Worm (Caenorhabditis elegans): ENCODE measurements around the gene dhs-5.

Gene dhs-5

ce11 chrII:5478318-5478717, 24.7 kb downstream of the dhs-5 start, which contains the start of gene F56D1.1:
Gene F56D1.1, plus strand, starts transcription at chrII:5478618.
- TF ChIP-seq hmbx-1 (tag; optimal IDR thresholded peaks at IDR 0.05): no peak
- TF ChIP-seq ama-1 (optimal IDR thresholded peaks at IDR 0.05): no peak
- no peak for TF ChIP-seq hmg-4 (GFP tag; optimal IDR thresholded peaks at IDR 0.05)
- no peak for TF ChIP-seq sea-1 (GFP tag; conservative IDR thresholded peaks at IDR 0.05)
- TF ChIP-seq tra-4 (tag; optimal IDR thresholded peaks at IDR 0.05): no peak
- no peak for TF ChIP-seq aly-1 (tag; optimal IDR thresholded peaks at IDR 0.05)
- no peak for TF ChIP-seq hnd-1 (tag; optimal IDR thresholded peaks at IDR 0.05)
- TF ChIP-seq tbx-11 (GFP tag; IDR thresholded peaks at IDR 0.05): no peak
- TF ChIP-seq scrt-1 (GFP tag; IDR thresholded peaks at IDR 0.05): no peak
- TF ChIP-seq B0310.2 (tag; optimal IDR thresholded peaks at IDR 0.05): no peak

- TF ChIP-seq F13C5.2 (tag; optimal IDR thresholded peaks at IDR 0.05): no peak
- TF ChIP-seq hmbx-1 (tag; optimal IDR thresholded peaks at IDR 0.05): no peak
- TF ChIP-seq pes-1 (GFP tag; IDR thresholded peaks at IDR 0.05): no peak
- no peak for TF ChIP-seq ama-1 (optimal IDR thresholded peaks at IDR 0.05)
These were observed 28.3 kb downstream of the dhs-5 start, which contains the start of gene cal-8 for ce11 chrII:5481982-5482381. Gene cal-8, minus strand, starts transcription at chrII:5482041.

ce11 chrII:5487844-5488243, 34.2 kb downstream of the dhs-5 start, which contains the start of gene nep-5:
Gene nep-5, plus strand, starts transcription at chrII:5488144.
- TF ChIP-seq ets-7 (tag; optimal IDR thresholded peaks at IDR 0.05): no peak
- TF ChIP-seq hmbx-1 (tag; optimal IDR thresholded peaks at IDR 0.05): no peak
- no peak for TF ChIP-seq tbx-11 (GFP tag; IDR thresholded peaks at IDR 0.05)
- TF ChIP-seq hmg-4 (GFP tag; optimal IDR thresholded peaks at IDR 0.05): no peak
- no peak for TF ChIP-seq flt-1 (GFP tag; IDR thresholded peaks at IDR 0.05)
- no peak for TF ChIP-seq tra-4 (tag; optimal IDR thresholded peaks at IDR 0.05)
- TF ChIP-seq B0310.2 (tag; optimal IDR thresholded peaks at IDR 0.05): no peak
- no peak for TF ChIP-seq pes-1 (GFP tag; IDR thresholded peaks at IDR 0.05)
- TF ChIP-seq ceh-13 (GFP tag; optimal IDR thresholded peaks at IDR 0.05): no peak

- TF ChIP-seq ceh-36 (tag; optimal IDR thresholded peaks at IDR 0.05) (no peak), scrt-1 (GFP tag; IDR thresholded peaks at IDR 0.05) (no peak), ceh-13 (GFP tag; optimal IDR thresholded peaks at IDR 0.05) (no peak), tbx-11 (GFP tag; IDR thresholded peaks at IDR 0.05) (no peak), hmbx-1 (tag; optimal IDR thresholded peaks at IDR 0.05) (no peak), sea-1 (GFP tag; conservative IDR thresholded peaks at IDR 0.05) (no peak), B0310.2 (tag; optimal IDR thresholded peaks at IDR 0.05) (no peak), ets-7 (tag; optimal IDR thresholded peaks at IDR 0.05) (no peak), F13C5.2 (tag; optimal IDR thresholded peaks at IDR 0.05) (no peak), ama-1 (optimal IDR thresholded peaks at IDR 0.05) (no peak), tbx-37 (GFP tag; conservative IDR thresholded peaks at IDR 0.05) (no peak), flt-1 (GFP tag; IDR thresholded peaks at IDR 0.05) (no peak), aly-1 (tag; optimal IDR thresholded peaks at IDR 0.05) (no peak)
These were observed 40.8 kb downstream of the dhs-5 start, which contains the start of gene F12A10.6 for ce11 chrII:5494405-5494804. Gene F12A10.6, minus strand, starts transcription at chrII:5494505.

- no peak for TF ChIP-seq F13C5.2 (tag; optimal IDR thresholded peaks at IDR 0.05)
- no peak for TF ChIP-seq tra-4 (tag; optimal IDR thresholded peaks at IDR 0.05)
- no peak for TF ChIP-seq hmg-4 (GFP tag; optimal IDR thresholded peaks at IDR 0.05)
- TF ChIP-seq tbx-37 (GFP tag; conservative IDR thresholded peaks at IDR 0.05): no peak
- no peak for TF ChIP-seq ets-7 (tag; optimal IDR thresholded peaks at IDR 0.05)
- TF ChIP-seq ceh-36 (tag; optimal IDR thresholded peaks at IDR 0.05): no peak
- TF ChIP-seq pes-1 (GFP tag; IDR thresholded peaks at IDR 0.05): no peak
- no peak for TF ChIP-seq hmbx-1 (tag; optimal IDR thresholded peaks at IDR 0.05)
- TF ChIP-seq scrt-1 (GFP tag; IDR thresholded peaks at IDR 0.05): no peak
- no peak for TF ChIP-seq hnd-1 (tag; optimal IDR thresholded peaks at IDR 0.05)
- TF ChIP-seq B0310.2 (tag; optimal IDR thresholded peaks at IDR 0.05): no peak
- no peak for TF ChIP-seq ceh-13 (GFP tag; optimal IDR thresholded peaks at IDR 0.05)
- no peak for TF ChIP-seq ama-1 (optimal IDR thresholded peaks at IDR 0.05)
- no peak for TF ChIP-seq aly-1 (tag; optimal IDR thresholded peaks at IDR 0.05)
These were observed 42.7 kb downstream of the dhs-5 start, which contains the start of gene F12A10.1 for ce11 chrII:5496375-5496774. Gene F12A10.1, plus strand, starts transcription at chrII:5496540.

- TF ChIP-seq pes-1 (GFP tag; IDR thresholded peaks at IDR 0.05) (no peak), aly-1 (tag; optimal IDR thresholded peaks at IDR 0.05) (no peak)
These were observed 43.9 kb downstream of the dhs-5 start for ce11 chrII:5497541-5497940.

- TF ChIP-seq hnd-1 (tag; optimal IDR thresholded peaks at IDR 0.05): no peak
- TF ChIP-seq tra-4 (tag; optimal IDR thresholded peaks at IDR 0.05): no peak
- TF ChIP-seq tbx-11 (GFP tag; IDR thresholded peaks at IDR 0.05): no peak
- TF ChIP-seq sea-1 (GFP tag; conservative IDR thresholded peaks at IDR 0.05): no peak
- TF ChIP-seq scrt-1 (GFP tag; IDR thresholded peaks at IDR 0.05): no peak
- no peak for TF ChIP-seq B0310.2 (tag; optimal IDR thresholded peaks at IDR 0.05)
- no peak for TF ChIP-seq ceh-36 (tag; optimal IDR thresholded peaks at IDR 0.05)
- TF ChIP-seq hmg-4 (GFP tag; optimal IDR thresholded peaks at IDR 0.05): no peak
- TF ChIP-seq flt-1 (GFP tag; IDR thresholded peaks at IDR 0.05): no peak
- no peak for TF ChIP-seq tbx-37 (GFP tag; conservative IDR thresholded peaks at IDR 0.05)
- no peak for TF ChIP-seq ets-7 (tag; optimal IDR thresholded peaks at IDR 0.05)
- TF ChIP-seq pes-1 (GFP tag; IDR thresholded peaks at IDR 0.05): no peak
- no peak for TF ChIP-seq ama-1 (optimal IDR thresholded peaks at IDR 0.05)
- no peak for TF ChIP-seq ceh-13 (GFP tag; optimal IDR thresholded peaks at IDR 0.05)
- TF ChIP-seq aly-1 (tag; optimal IDR thresholded peaks at IDR 0.05): no peak
These were observed 44.6 kb downstream of the dhs-5 start, which contains the start of the genes suex-1 and F12A10.9 for ce11 chrII:5498156-5498739. Gene suex-1, minus strand, starts transcription at chrII:5498256. Gene F12A10.9, plus strand, starts transcription at chrII:5498689.

- TF ChIP-seq tbx-11 (GFP tag; IDR thresholded peaks at IDR 0.05) (no peak), ceh-13 (GFP tag; optimal IDR thresholded peaks at IDR 0.05) (no peak), tbx-37 (GFP tag; conservative IDR thresholded peaks at IDR 0.05) (no peak), F13C5.2 (tag; optimal IDR thresholded peaks at IDR 0.05) (no peak), ets-7 (tag; optimal IDR thresholded peaks at IDR 0.05) (no peak)
These were observed 46.8 kb downstream of the dhs-5 start, which contains the start of gene fzy-1 for ce11 chrII:5500470-5500869. Gene fzy-1, plus strand, starts transcription at chrII:5500770.

Measured in whole organism, early embryonic.